Fruit fly (Drosophila melanogaster) whole organism, embryonic: Measurements from ENCODE around the gene Pde9.

Source experiments
- Atf6 ChIP-seq: fragments of 200-800 bp; sonication (Bioruptor generic); IDR thresholded peaks from 2 replicates; pipeline ENCODE4 v1.3.6; 2022; ENCODE audit warnings: missing biosample characterization, missing genetic modification characterization
- BtbVII ChIP-seq: fragments of 200-800 bp; sonication (Bioruptor generic); optimal IDR thresholded peaks from 3 replicates; lab custom pipeline; 2017; ENCODE audit warnings: missing biosample characterization, mild to moderate bottlenecking, missing genetic modification characterization
- CG10267 ChIP-seq: fragments of 200-800 bp; sonication (Bioruptor generic); optimal IDR thresholded peaks from 2 replicates; lab custom pipeline; 2018; ENCODE audit warnings: missing biosample characterization, mild to moderate bottlenecking, missing genetic modification characterization, moderate library complexity
- CG10321 ChIP-seq: fragments of 200-800 bp; sonication (Bioruptor generic); IDR thresholded peaks from 2 replicates; pipeline ENCODE4 v1.3.6; 2022; ENCODE audit warnings: missing biosample characterization, missing genetic modification characterization
- CG11085 ChIP-seq: fragments of 200-800 bp; sonication (Bioruptor generic); IDR thresholded peaks from 2 replicates; pipeline ENCODE4 v1.3.6; 2022; ENCODE audit warnings: missing biosample characterization, missing genetic modification characterization
- CG11560 ChIP-seq: fragments of 200-800 bp; sonication (Bioruptor generic); IDR thresholded peaks from 3 replicates; pipeline ENCODE4 v1.3.6; 2022; ENCODE audit warnings: missing biosample characterization, missing genetic modification characterization
- CG11695 ChIP-seq: fragments of 200-800 bp; sonication (Bioruptor generic); IDR thresholded peaks from 3 replicates; pipeline ENCODE4 v1.3.6; 2022; ENCODE audit warnings: missing biosample characterization, missing genetic modification characterization
- CG12155 ChIP-seq: fragments of 200-800 bp; sonication (Bioruptor generic); optimal IDR thresholded peaks from 3 replicates; lab custom pipeline; 2016; ENCODE audit warnings: missing biosample characterization, missing genetic modification characterization
- CG12659 ChIP-seq: fragments of 200-800 bp; sonication (Bioruptor generic); optimal IDR thresholded peaks from 3 replicates; lab custom pipeline; 2017; ENCODE audit warnings: mild to moderate bottlenecking, missing biosample characterization, missing genetic modification reagents, missing genetic modification characterization
- CG13287 ChIP-seq: fragments of 200-800 bp; sonication (Bioruptor generic); IDR thresholded peaks from 2 replicates; pipeline ENCODE4 v1.3.6; 2022; ENCODE audit warnings: missing biosample characterization, missing genetic modification characterization; ENCODE audit not compliant: partially characterized antibody
- CG13424 ChIP-seq: fragments of 200-800 bp; sonication (Bioruptor generic); optimal IDR thresholded peaks from 2 replicates; lab custom pipeline; 2019; ENCODE audit warnings: missing biosample characterization, mild to moderate bottlenecking, missing genetic modification characterization, moderate library complexity
- CG14014 ChIP-seq: fragments of 200-800 bp; sonication (Bioruptor generic); IDR thresholded peaks from 2 replicates; pipeline ENCODE4 v1.3.6; 2022; ENCODE audit warnings: missing biosample characterization, missing genetic modification characterization
- CG18011 ChIP-seq: fragments of 200-800 bp; sonication (Bioruptor generic); optimal IDR thresholded peaks from 2 replicates; lab custom pipeline; 2017; ENCODE audit warnings: missing biosample characterization, missing genetic modification characterization, mild to moderate bottlenecking, moderate library complexity, missing genotype
- CG4820 ChIP-seq: fragments of 200-800 bp; sonication (Bioruptor generic); optimal IDR thresholded peaks from 3 replicates; lab custom pipeline; 2016; ENCODE audit warnings: missing biosample characterization, missing genetic modification characterization
- CG6765 ChIP-seq: fragments of 200-800 bp; sonication (Bioruptor generic); optimal IDR thresholded peaks from 3 replicates; lab custom pipeline; 2017; ENCODE audit warnings: missing biosample characterization, mild to moderate bottlenecking, missing genetic modification characterization
- CG7271 ChIP-seq: fragments of 200-800 bp; sonication (Bioruptor generic); optimal IDR thresholded peaks from 2 replicates; lab custom pipeline; 2018; ENCODE audit warnings: missing biosample characterization, mild to moderate bottlenecking, missing genetic modification characterization, moderate library complexity
- CG7745 ChIP-seq: fragments of 200-800 bp; sonication (Bioruptor generic); optimal IDR thresholded peaks from 2 replicates; lab custom pipeline; 2018; ENCODE audit warnings: missing biosample characterization, mild to moderate bottlenecking, missing genetic modification characterization, moderate library complexity
- CG8290 ChIP-seq, 3 experiments: fragments of 200-800 bp; sonication (Bioruptor generic); optimal IDR thresholded peaks; 2 replicates each; lab custom pipeline; 2016 to 2019; ENCODE audit warnings: missing biosample characterization in 3 of 3, missing genetic modification characterization in 3 of 3, mild to moderate bottlenecking in 2 of 3, moderate library complexity in 1 of 3
- CG8924 ChIP-seq: fragments of 200-800 bp; optimal IDR thresholded peaks from 3 replicates; lab custom pipeline; 2019; ENCODE audit warnings: missing biosample characterization, mild to moderate bottlenecking, missing genetic modification characterization, moderate library complexity
- CG9876 ChIP-seq: fragments of 200-800 bp; sonication (Bioruptor generic); optimal IDR thresholded peaks from 2 replicates; lab custom pipeline; 2016; ENCODE audit warnings: missing biosample characterization, missing genetic modification characterization
- CrebB ChIP-seq: fragments of 200-800 bp; sonication (Bioruptor generic); optimal IDR thresholded peaks from 3 replicates; lab custom pipeline; 2018; ENCODE audit warnings: missing biosample characterization, mild to moderate bottlenecking, missing genetic modification characterization
- D19A ChIP-seq: fragments of 200-800 bp; optimal IDR thresholded peaks from 3 replicates; lab custom pipeline; 2019; ENCODE audit warnings: missing biosample characterization, mild to moderate bottlenecking, missing genetic modification characterization, moderate library complexity
- Dbx ChIP-seq: fragments of 200-800 bp; sonication (Bioruptor generic); IDR thresholded peaks from 3 replicates; pipeline ENCODE4 v1.3.6; 2022; ENCODE audit warnings: missing biosample characterization, missing genetic modification characterization
- Dll ChIP-seq: fragments of 200-800 bp; sonication (Bioruptor generic); IDR thresholded peaks from 4 replicates; pipeline ENCODE4 v1.3.6; 2022; ENCODE audit warnings: missing biosample characterization, missing genetic modification characterization; ENCODE audit not compliant: partially characterized antibody
- ERR ChIP-seq: fragments of 200-800 bp; sonication (Bioruptor generic); optimal IDR thresholded peaks from 2 replicates; lab custom pipeline; 2016; ENCODE audit warnings: missing biosample characterization, missing genetic modification characterization
- Elba2 ChIP-seq: fragments of 200-800 bp; sonication (Bioruptor generic); optimal IDR thresholded peaks from 3 replicates; lab custom pipeline; 2016; ENCODE audit warnings: missing biosample characterization, missing genetic modification characterization
- HHEX ChIP-seq: fragments of 200-800 bp; sonication (Bioruptor generic); optimal IDR thresholded peaks from 3 replicates; lab custom pipeline; 2017; ENCODE audit warnings: missing biosample characterization, mild to moderate bottlenecking, missing genetic modification characterization, missing genetic modification reagents
- Hey ChIP-seq: fragments of 200-800 bp; sonication (Bioruptor generic); optimal IDR thresholded peaks from 3 replicates; lab custom pipeline; 2018; ENCODE audit warnings: missing biosample characterization, mild to moderate bottlenecking, missing genetic modification characterization
- Hr51 ChIP-seq, 2 experiments: fragments of 200-800 bp; sonication (Bioruptor generic); optimal IDR thresholded peaks; 2 replicates in 1 of 2; 3 replicates in 1 of 2; lab custom pipeline; 2016 to 2018; ENCODE audit warnings: missing biosample characterization in 2 of 2, missing genetic modification characterization in 2 of 2, mild to moderate bottlenecking in 1 of 2, moderate library complexity in 1 of 2
- Lhr ChIP-seq: fragments of 200-800 bp; sonication (Bioruptor generic); optimal IDR thresholded peaks from 3 replicates; lab custom pipeline; 2017; ENCODE audit warnings: mild to moderate bottlenecking, missing biosample characterization, missing genetic modification reagents, missing genetic modification characterization
- Sin3A ChIP-seq: fragments of >200 bp; optimal IDR thresholded peaks from 2 replicates; lab custom pipeline; 2018
- Sox102F ChIP-seq: fragments of 200-800 bp; sonication (Bioruptor generic); optimal IDR thresholded peaks from 2 replicates; lab custom pipeline; 2018; ENCODE audit warnings: missing biosample characterization, mild to moderate bottlenecking, missing genetic modification characterization, moderate library complexity
- Usf ChIP-seq: fragments of 200-800 bp; sonication (Bioruptor generic); optimal IDR thresholded peaks from 2 replicates; lab custom pipeline; 2017; ENCODE audit warnings: missing genotype, missing biosample characterization, missing genetic modification characterization
- Xbp1 ChIP-seq: fragments of 200-800 bp; sonication (Bioruptor generic); optimal IDR thresholded peaks from 3 replicates; lab custom pipeline; 2016; ENCODE audit warnings: missing biosample characterization, mild to moderate bottlenecking, missing genetic modification characterization
- cg ChIP-seq: fragments of 200-800 bp; sonication (Bioruptor generic); optimal IDR thresholded peaks from 3 replicates; lab custom pipeline; 2019; ENCODE audit warnings: missing biosample characterization, mild to moderate bottlenecking, missing genetic modification characterization, moderate library complexity
- crol ChIP-seq: fragments of 200-800 bp; sonication (Bioruptor generic); IDR thresholded peaks from 2 replicates; pipeline ENCODE4 v1.3.6; 2022; ENCODE audit warnings: missing biosample characterization, missing genetic modification characterization
- en ChIP-seq: fragments of 200-800 bp; sonication (Bioruptor generic); optimal IDR thresholded peaks from 2 replicates; lab custom pipeline; 2016; ENCODE audit warnings: missing biosample characterization, missing genetic modification characterization
- ftz-f1 ChIP-seq: fragments of 200-800 bp; sonication (Bioruptor generic); optimal IDR thresholded peaks from 2 replicates; lab custom pipeline; 2016; ENCODE audit warnings: missing biosample characterization, missing genetic modification characterization
- grau ChIP-seq: fragments of 200-800 bp; optimal IDR thresholded peaks from 3 replicates; lab custom pipeline; 2019; ENCODE audit warnings: missing biosample characterization, mild to moderate bottlenecking, missing genetic modification characterization, moderate library complexity
- hb ChIP-seq: fragments of 200-800 bp; sonication (Bioruptor generic); IDR thresholded peaks from 3 replicates; pipeline ENCODE4 v1.3.6; 2022; ENCODE audit warnings: missing biosample characterization, missing genetic modification characterization; ENCODE audit not compliant: partially characterized antibody
- hkb ChIP-seq, 2 experiments: fragments of 200-800 bp in 1 of 2; fragments of >200 bp in 1 of 2; sonication (Bioruptor generic) in 1 of 2; IDR thresholded peaks in 1 of 2; optimal IDR thresholded peaks in 1 of 2; 2 replicates each; pipeline versions ENCODE4 v1.3.6 to Lab custom; 2017 to 2022; ENCODE audit warnings: missing biosample characterization in 1 of 2, missing genetic modification characterization in 1 of 2
- kah ChIP-seq: fragments of 200-800 bp; sonication (Bioruptor generic); optimal IDR thresholded peaks from 2 replicates; lab custom pipeline; 2018; ENCODE audit warnings: missing biosample characterization, mild to moderate bottlenecking, missing genetic modification characterization
- kay ChIP-seq: fragments of 200-800 bp; sonication (Bioruptor generic); optimal IDR thresholded peaks from 2 replicates; lab custom pipeline; 2016; ENCODE audit warnings: missing biosample characterization, missing genetic modification characterization
- maf-S ChIP-seq: fragments of 200-800 bp; sonication (Bioruptor generic); optimal IDR thresholded peaks from 2 replicates; lab custom pipeline; 2016; ENCODE audit warnings: missing biosample characterization, missing genetic modification characterization
- pum ChIP-seq: fragments of 200-800 bp; sonication (Bioruptor generic); optimal IDR thresholded peaks from 2 replicates; lab custom pipeline; 2016; ENCODE audit warnings: missing biosample characterization, missing genetic modification characterization
- sens ChIP-seq: fragments of 200-800 bp; sonication (Bioruptor generic); peaks from one replicate; lab custom pipeline; 2016; ENCODE audit warnings: missing biosample characterization, missing genetic modification characterization
- sug ChIP-seq: fragments of 200-800 bp; optimal IDR thresholded peaks from 2 replicates; lab custom pipeline; 2019; ENCODE audit warnings: missing biosample characterization, mild to moderate bottlenecking, missing genetic modification characterization, moderate library complexity
- tin ChIP-seq: fragments of 200-800 bp; sonication (Bioruptor generic); optimal IDR thresholded peaks from 3 replicates; lab custom pipeline; 2016; ENCODE audit warnings: missing biosample characterization, missing genetic modification characterization
- usp ChIP-seq: fragments of >200 bp; optimal IDR thresholded peaks from 2 replicates; lab custom pipeline; 2017; ENCODE audit warnings: missing biosample characterization, missing genetic modification characterization
- zfh2 ChIP-seq: fragments of 200-800 bp; sonication (Bioruptor generic); optimal IDR thresholded peaks from 2 replicates; lab custom pipeline; 2016; ENCODE audit warnings: missing biosample characterization, missing genetic modification characterization

The Pde9 gene

dm6 chrX:12895114-12895723 lies 1.9 kb downstream of the Pde9 start (continued):
- TF ChIP-seq CG8290 (GFP tag; optimal IDR thresholded peaks at IDR 0.05; lab: Kevin White, UChicago), result no peak
- no peak for TF ChIP-seq CG8290 (tag; optimal IDR thresholded peaks at IDR 0.05; lab: Kevin White, UChicago)
- no peak for TF ChIP-seq CG7745
- TF ChIP-seq D19A (tag; lab: Kevin White, UChicago), result no peak
- TF ChIP-seq sens (GFP tag; lab: Kevin White, UChicago), result peak; percentile 62
- no peak for TF ChIP-seq CG11085 (GFP tag; lab: Robert Waterston, UW)
- no peak for TF ChIP-seq Xbp1 (GFP tag; lab: Kevin White, UChicago)
- TF ChIP-seq ftz-f1 (GFP tag; lab: Kevin White, UChicago), result no peak
- TF ChIP-seq maf-S, result no peak
- TF ChIP-seq grau (tag; lab: Kevin White, UChicago), result peak; percentile 49
- TF ChIP-seq ERR, result no peak
- 0 out of 2 replicates have a peak, but pooled peaks have one; percentile 16 for TF ChIP-seq CG14014 (GFP tag; lab: Robert Waterston, UW)
- no peak for TF ChIP-seq tin (GFP tag; lab: Kevin White, UChicago)
- no peak for TF ChIP-seq CrebB (tag; lab: Kevin White, UChicago)
- peak; percentile 19 for TF ChIP-seq cg (GFP tag; lab: Kevin White, UChicago)
- TF ChIP-seq Sin3A, result no peak
- peak; percentile 59 for TF ChIP-seq sug (tag; lab: Kevin White, UChicago)
- no peak for TF ChIP-seq Usf
- TF ChIP-seq Hr51 (GFP tag; optimal IDR thresholded peaks at IDR 0.05; lab: Kevin White, UChicago), result peak in 1 of 2 experiments; percentile 4
- TF ChIP-seq CG7271 (tag; lab: Kevin White, UChicago), result no peak
- no peak for TF ChIP-seq BtbVII (GFP tag; lab: Kevin White, UChicago)
- no peak for TF ChIP-seq zfh2 (GFP tag; lab: Kevin White, UChicago)
- TF ChIP-seq CG11695 (GFP tag; lab: Robert Waterston, UW), result peak; percentile 38; the same call in 1 of the 3 replicates
- no peak for TF ChIP-seq Elba2 (GFP tag; lab: Kevin White, UChicago)
- TF ChIP-seq crol (GFP tag; lab: Robert Waterston, UW), result peak; percentile 18; the same call in 1 of the 2 replicates
- no peak for TF ChIP-seq CG8924 (tag; lab: Kevin White, UChicago)
- TF ChIP-seq CG9876 (GFP tag; lab: Kevin White, UChicago), result no peak
- TF ChIP-seq Dll (GFP tag; lab: Robert Waterston, UW), result no peak
- peak; percentile 2 for TF ChIP-seq CG12155
- no peak for TF ChIP-seq CG4820 (GFP tag; lab: Kevin White, UChicago)
- peak; percentile 25 for TF ChIP-seq Sox102F (GFP tag; lab: Kevin White, UChicago)
- TF ChIP-seq usp (GFP tag; lab: Kevin White, UChicago), result no peak
- TF ChIP-seq hkb (optimal IDR thresholded peaks at IDR 0.05; lab: Kevin White, UChicago), result no peak
- no peak for TF ChIP-seq hkb (GFP tag; IDR thresholded peaks at IDR 0.05; lab: Robert Waterston, UW)
- no peak for TF ChIP-seq pum (GFP tag; lab: Kevin White, UChicago)
- no peak for TF ChIP-seq CG13424 (tag; lab: Kevin White, UChicago)
- TF ChIP-seq CG11560 (tag; lab: Robert Waterston, UW), result no peak
- no peak for TF ChIP-seq Hey (tag; lab: Kevin White, UChicago)
- TF ChIP-seq CG10267 (tag; lab: Kevin White, UChicago), result no peak
- no peak for TF ChIP-seq CG10321
- no peak for TF ChIP-seq HHEX (GFP tag; lab: Kevin White, UChicago)
- no peak for TF ChIP-seq CG12659 (GFP tag; lab: Kevin White, UChicago)
- TF ChIP-seq CG6765 (GFP tag; lab: Kevin White, UChicago), result no peak
- TF ChIP-seq CG13287, result no peak
- TF ChIP-seq kah, result no peak
- no peak for TF ChIP-seq en (GFP tag; lab: Kevin White, UChicago)
- 0 out of 2 replicates have a peak, but pooled peaks have one; percentile 18 for TF ChIP-seq Atf6
- TF ChIP-seq Dbx (GFP tag; lab: Robert Waterston, UW), result no peak
- no peak for TF ChIP-seq kay (GFP tag; lab: Kevin White, UChicago)
- no peak for TF ChIP-seq CG18011 (GFP tag; lab: Kevin White, UChicago)
- no peak for TF ChIP-seq hb
- TF ChIP-seq Lhr (GFP tag; lab: Kevin White, UChicago), result no peak
